Fruit fly (Drosophila melanogaster): ENCODE results near the gene dgt4.

- TF ChIP-seq dpn (GFP tag; optimal IDR thresholded peaks at IDR 0.05) (no peak), knrl (GFP tag; IDR thresholded peaks at IDR 0.05; ENCODE audit: partially characterized antibody) (no peak), Dll (GFP tag; IDR thresholded peaks at IDR 0.05; ENCODE audit: partially characterized antibody) (no peak)
Measured at dm6 chrX:4139043-4139442, 25.5 kb downstream of the dgt4 start.

Measured in whole organism, embryonic.